Worm (Caenorhabditis elegans): ENCODE data around the gene srm-6.

srm-6 gene

ce11 chrV:14368272-14369052, 31.7 kb downstream of the srm-6 start (continued):
- peak; percentile 45; the same call in 1 of the 2 replicates for TF ChIP-seq dox-1 (GFP tag; IDR thresholded peaks at IDR 0.05)
- TF ChIP-seq K11D2.4 (GFP tag; IDR thresholded peaks at IDR 0.05): 0 out of 2 replicates have a peak, but pooled peaks have one; percentile 30
- TF ChIP-seq C06A6.2 (GFP tag; conservative IDR thresholded peaks at IDR 0.05): 0 out of 2 replicates have a peak, but pooled peaks have one; percentile 24
- TF ChIP-seq lin-35 (GFP tag; optimal IDR thresholded peaks at IDR 0.05): peak in 1 of 3 experiments; percentile 40
- peak; percentile 50 for TF ChIP-seq somi-1 (GFP tag; optimal IDR thresholded peaks at IDR 0.05)

ce11 chrV:14369412-14369811, 32.7 kb downstream of the srm-6 start:
- TF ChIP-seq Y79H2A.3 (GFP tag; conservative IDR thresholded peaks at IDR 0.05): no peak
- TF ChIP-seq F49E8.2 (tag; optimal IDR thresholded peaks at IDR 0.05; ENCODE audit: insufficient read depth): no peak
- no peak for TF ChIP-seq madf-10 (tag; optimal IDR thresholded peaks at IDR 0.05)
- TF ChIP-seq dpff-1 (tag; optimal IDR thresholded peaks at IDR 0.05): no peak

ce11 chrV:14372774-14373173, 36.0 kb downstream of the srm-6 start, which contains the start of gene unc-39:
Gene unc-39, plus strand, starts transcription at chrV:14373074.
- TF ChIP-seq madf-3 (GFP tag; IDR thresholded peaks at IDR 0.05): no peak
- no peak for TF ChIP-seq bed-2 (GFP tag; IDR thresholded peaks at IDR 0.05)
- no peak for TF ChIP-seq bed-1 (GFP tag; IDR thresholded peaks at IDR 0.05)
- TF ChIP-seq tbp1 (GFP tag; optimal IDR thresholded peaks at IDR 0.05): no peak
- TF ChIP-seq chd-7 (tag; optimal IDR thresholded peaks at IDR 0.05): no peak
- TF ChIP-seq ceh-27 (GFP tag; optimal IDR thresholded peaks at IDR 0.05): no peak
- no peak for TF ChIP-seq mcd-1 (GFP tag; IDR thresholded peaks at IDR 0.05)
- TF ChIP-seq snpc-4 (GFP tag; optimal IDR thresholded peaks at IDR 0.05): no peak
- no peak for TF ChIP-seq snpc-4 (tag; optimal IDR thresholded peaks at IDR 0.05)
- no peak for TF ChIP-seq lin-54 (GFP tag; optimal IDR thresholded peaks at IDR 0.05)
- no peak for TF ChIP-seq lin-35 (GFP tag; optimal IDR thresholded peaks at IDR 0.05)
- no peak for TF ChIP-seq cebp-2 (GFP tag; IDR thresholded peaks at IDR 0.05)
- TF ChIP-seq pbrm-1 (GFP tag; IDR thresholded peaks at IDR 0.05): no peak
- TF ChIP-seq dox-1 (GFP tag; IDR thresholded peaks at IDR 0.05): no peak
- no peak for TF ChIP-seq Y53G8AR.9 (GFP tag; conservative IDR thresholded peaks at IDR 0.05)
- TF ChIP-seq mes-4 (tag; optimal IDR thresholded peaks at IDR 0.05): no peak
- TF ChIP-seq attf-6 (GFP tag; IDR thresholded peaks at IDR 0.05): no peak

DNA sequence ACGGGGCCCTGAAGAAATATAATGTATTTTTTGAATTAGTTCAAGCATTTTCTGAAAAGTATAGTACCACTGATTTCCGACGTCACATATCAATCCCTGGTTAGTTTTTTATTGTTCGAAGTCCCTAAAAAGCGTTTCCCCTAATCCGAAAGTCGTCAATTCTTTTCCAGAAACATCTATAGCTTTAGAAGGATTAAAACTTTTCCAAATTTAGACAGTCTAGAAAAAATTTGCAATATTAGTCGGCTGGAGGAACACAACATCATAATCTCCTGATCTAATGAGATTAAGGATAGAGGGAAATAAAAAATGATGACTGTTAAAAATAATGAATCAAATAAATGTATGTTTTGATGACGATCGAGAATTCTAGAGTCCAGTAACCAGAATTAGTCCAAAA, 41.3 kb downstream of the srm-6 start:
- TF ChIP-seq sea-2 (GFP tag; IDR thresholded peaks at IDR 0.05): no peak
- no peak for TF ChIP-seq hrde-1 (tag; optimal IDR thresholded peaks at IDR 0.05; ENCODE audit: borderline replicate concordance)
- no peak for TF ChIP-seq lsy-27 (tag; optimal IDR thresholded peaks at IDR 0.05; ENCODE audit: borderline replicate concordance, insufficient read depth)
- TF ChIP-seq ztf-25 (GFP tag; IDR thresholded peaks at IDR 0.05): no peak
- no peak for TF ChIP-seq ekl-4 (GFP tag; IDR thresholded peaks at IDR 0.05)
- TF ChIP-seq B0019.2 (GFP tag; conservative IDR thresholded peaks at IDR 0.05): no peak
- TF ChIP-seq B0035.1 (tag; optimal IDR thresholded peaks at IDR 0.05): no peak
- no peak for TF ChIP-seq ama-1 (optimal IDR thresholded peaks at IDR 0.05)
- TF ChIP-seq ama-1 (GFP tag; optimal IDR thresholded peaks at IDR 0.05): no peak
- TF ChIP-seq tbp1 (GFP tag; optimal IDR thresholded peaks at IDR 0.05): no peak
- no peak for TF ChIP-seq lin-26 (GFP tag; IDR thresholded peaks at IDR 0.05)
- no peak for TF ChIP-seq rec-8 (tag; optimal IDR thresholded peaks at IDR 0.05)
- no peak for TF ChIP-seq K11D2.4 (GFP tag; IDR thresholded peaks at IDR 0.05)
- TF ChIP-seq mcd-1 (GFP tag; IDR thresholded peaks at IDR 0.05): no peak
- TF ChIP-seq cebp-2 (GFP tag; IDR thresholded peaks at IDR 0.05): no peak
- no peak for TF ChIP-seq hsf-1 (GFP tag; IDR thresholded peaks at IDR 0.05)
- TF ChIP-seq snpc-1.3 (tag; optimal IDR thresholded peaks at IDR 0.05; ENCODE audit: insufficient read depth): no peak
- TF ChIP-seq F57C9.4 (tag; optimal IDR thresholded peaks at IDR 0.05): no peak
- TF ChIP-seq sptf-2 (GFP tag; optimal IDR thresholded peaks at IDR 0.05): no peak
- no peak for TF ChIP-seq lag-1 (GFP tag; IDR thresholded peaks at IDR 0.05)
- no peak for TF ChIP-seq ceh-40 (GFP tag; IDR thresholded peaks at IDR 0.05)
